Fruit fly (Drosophila melanogaster) whole organism, prepupa: Measurements from ENCODE around the gene Dup99B.

Source experiments
- Blimp-1 ChIP-seq: fragments of 200-800 bp; sonication (Bioruptor generic); optimal IDR thresholded peaks from 3 replicates; lab custom pipeline; 2017; ENCODE audit warnings: missing biosample characterization, missing genetic modification characterization, mild to moderate bottlenecking, moderate library complexity, missing genetic modification reagents
- CG10631 ChIP-seq: fragments of 200-800 bp; sonication (Bioruptor generic); optimal IDR thresholded peaks from 2 replicates; lab custom pipeline; 2016; ENCODE audit warnings: missing biosample characterization, missing genetic modification characterization
- CG10669 ChIP-seq: fragments of 200-800 bp; sonication (Bioruptor generic); optimal IDR thresholded peaks from 3 replicates; lab custom pipeline; 2018; ENCODE audit warnings: missing biosample characterization, mild to moderate bottlenecking, missing genetic modification characterization, moderate library complexity
- CG11294 ChIP-seq: fragments of 200-800 bp; sonication (Bioruptor generic); IDR thresholded peaks from 2 replicates; pipeline ENCODE4 v1.3.6; 2022; ENCODE audit warnings: missing biosample characterization, missing genetic modification characterization
- CG11762 ChIP-seq: fragments of 200-800 bp; sonication (Bioruptor generic); optimal IDR thresholded peaks from 3 replicates; lab custom pipeline; 2016; ENCODE audit warnings: missing biosample characterization, missing genetic modification characterization; ENCODE audit not compliant: insufficient read depth
- CG11902 ChIP-seq: fragments of 200-800 bp; sonication (Bioruptor generic); optimal IDR thresholded peaks from 3 replicates; lab custom pipeline; 2016; ENCODE audit warnings: missing biosample characterization, missing genetic modification characterization
- CG15336 ChIP-seq: fragments of 200-800 bp; sonication (Bioruptor generic); IDR thresholded peaks from 2 replicates; pipeline ENCODE4 v1.3.6; 2022; ENCODE audit warnings: missing biosample characterization, missing genetic modification characterization
- CG1621 ChIP-seq: fragments of 200-800 bp; sonication (Bioruptor generic); optimal IDR thresholded peaks from 3 replicates; lab custom pipeline; 2018; ENCODE audit warnings: missing biosample characterization, mild to moderate bottlenecking, missing genetic modification characterization
- CG16779 ChIP-seq: fragments of 200-800 bp; sonication (Bioruptor generic); optimal IDR thresholded peaks from 3 replicates; lab custom pipeline; 2017; ENCODE audit warnings: missing biosample characterization, mild to moderate bottlenecking, missing genetic modification characterization
- CG3032 ChIP-seq: fragments of 200-800 bp; optimal IDR thresholded peaks from 2 replicates; lab custom pipeline; 2019; ENCODE audit warnings: missing biosample characterization, mild to moderate bottlenecking, missing genetic modification characterization, moderate library complexity
- CG31627 ChIP-seq: fragments of 200-800 bp; sonication (Bioruptor generic); optimal IDR thresholded peaks from 3 replicates; lab custom pipeline; 2016; ENCODE audit warnings: missing biosample characterization, missing genetic modification characterization
- CG32006 ChIP-seq: fragments of 200-800 bp; sonication (Bioruptor generic); optimal IDR thresholded peaks from 3 replicates; lab custom pipeline; 2017; ENCODE audit warnings: missing biosample characterization, mild to moderate bottlenecking, missing genetic modification characterization
- CG34406 ChIP-seq: fragments of 200-800 bp; sonication (Bioruptor generic); optimal IDR thresholded peaks from 3 replicates; lab custom pipeline; 2016; ENCODE audit warnings: missing biosample characterization, missing genetic modification characterization
- CG3919 ChIP-seq: fragments of 200-800 bp; sonication (Bioruptor generic); optimal IDR thresholded peaks from 3 replicates; lab custom pipeline; 2016; ENCODE audit warnings: missing biosample characterization, missing genetic modification characterization
- CG4318 ChIP-seq: fragments of 200-800 bp; sonication (Bioruptor generic); optimal IDR thresholded peaks from 3 replicates; lab custom pipeline; 2017; ENCODE audit warnings: missing biosample characterization, mild to moderate bottlenecking, missing genetic modification characterization
- CG6163 ChIP-seq: fragments of 200-800 bp; sonication (Bioruptor generic); IDR thresholded peaks from 3 replicates; pipeline ENCODE4 v1.3.6; 2022; ENCODE audit warnings: missing biosample characterization, missing genetic modification characterization
- CG6276 ChIP-seq: fragments of 200-800 bp; sonication (Bioruptor generic); optimal IDR thresholded peaks from 2 replicates; lab custom pipeline; 2017; ENCODE audit warnings: missing biosample characterization, mild to moderate bottlenecking, missing genetic modification characterization
- CG6792 ChIP-seq: fragments of 200-800 bp; sonication (Bioruptor generic); optimal IDR thresholded peaks from 3 replicates; lab custom pipeline; 2016; ENCODE audit warnings: missing biosample characterization, missing genetic modification characterization
- CG8119 ChIP-seq: fragments of 200-800 bp; sonication (Bioruptor generic); IDR thresholded peaks from 3 replicates; pipeline ENCODE4 v1.3.6; 2022; ENCODE audit warnings: missing biosample characterization, missing genetic modification characterization
- CG8319 ChIP-seq: fragments of 200-800 bp; sonication (Bioruptor generic); optimal IDR thresholded peaks from 3 replicates; lab custom pipeline; 2016; ENCODE audit warnings: missing biosample characterization, missing genetic modification characterization
- CG8632 ChIP-seq: fragments of 200-800 bp; sonication (Bioruptor generic); optimal IDR thresholded peaks from 3 replicates; lab custom pipeline; 2016; ENCODE audit warnings: missing biosample characterization, missing genetic modification characterization
- CG9139 ChIP-seq: fragments of 200-800 bp; sonication (Bioruptor generic); optimal IDR thresholded peaks from 3 replicates; lab custom pipeline; 2017; ENCODE audit warnings: missing biosample characterization, mild to moderate bottlenecking, missing genetic modification characterization
- Eip75B ChIP-seq: fragments of 200-800 bp; sonication (Bioruptor generic); optimal IDR thresholded peaks from 3 replicates; lab custom pipeline; 2016; ENCODE audit warnings: missing biosample characterization, missing genetic modification characterization
- Eip78C ChIP-seq: fragments of 200-800 bp; sonication (Bioruptor generic); peaks from one replicate; lab custom pipeline; 2016; ENCODE audit warnings: missing biosample characterization, missing genetic modification characterization
- Eip93F ChIP-seq: fragments of 200-800 bp; sonication (Bioruptor generic); optimal IDR thresholded peaks from 2 replicates; lab custom pipeline; 2016; ENCODE audit warnings: missing biosample characterization, mild to moderate bottlenecking, missing genetic modification characterization
- Ets21C ChIP-seq: fragments of 200-800 bp; sonication (Bioruptor generic); optimal IDR thresholded peaks from 3 replicates; lab custom pipeline; 2016; ENCODE audit warnings: missing biosample characterization, missing genetic modification characterization
- Ets96B ChIP-seq: fragments of 200-800 bp; optimal IDR thresholded peaks from 2 replicates; lab custom pipeline; 2019; ENCODE audit warnings: missing biosample characterization, mild to moderate bottlenecking, missing genetic modification characterization, moderate library complexity
- Gug ChIP-seq: fragments of 200-800 bp; sonication (Bioruptor generic); IDR thresholded peaks from 2 replicates; pipeline ENCODE4 v1.3.6; 2022; ENCODE audit warnings: missing biosample characterization, missing genetic modification characterization
- Hr38 ChIP-seq: sonication (Bioruptor generic); optimal IDR thresholded peaks from 2 replicates; lab custom pipeline; 2016; ENCODE audit warnings: missing biosample characterization, missing genetic modification characterization
- Hr39 ChIP-seq: fragments of 200-800 bp; sonication (Bioruptor generic); optimal IDR thresholded peaks from 2 replicates; lab custom pipeline; 2016; ENCODE audit warnings: missing biosample characterization, missing genetic modification characterization
- Hr4 ChIP-seq: fragments of 200-800 bp; sonication (Bioruptor generic); optimal IDR thresholded peaks from 3 replicates; lab custom pipeline; 2016; ENCODE audit warnings: missing biosample characterization, missing genetic modification characterization
- Lpt ChIP-seq: fragments of 200-800 bp; sonication (Bioruptor generic); optimal IDR thresholded peaks from 3 replicates; lab custom pipeline; 2016; ENCODE audit warnings: missing biosample characterization, missing genetic modification characterization
- Met ChIP-seq: fragments of 200-800 bp; sonication (Bioruptor generic); optimal IDR thresholded peaks from 3 replicates; lab custom pipeline; 2016; ENCODE audit warnings: missing biosample characterization, missing genetic modification characterization
- OdsH ChIP-seq: fragments of 200-800 bp; sonication (Bioruptor generic); optimal IDR thresholded peaks from 3 replicates; lab custom pipeline; 2016; ENCODE audit warnings: missing biosample characterization, missing genetic modification characterization
- Sox102F ChIP-seq: fragments of 200-800 bp; sonication (Bioruptor generic); optimal IDR thresholded peaks from 2 replicates; lab custom pipeline; 2016; ENCODE audit warnings: missing biosample characterization, mild to moderate bottlenecking, missing genetic modification characterization
- Sox14 ChIP-seq: fragments of 200-800 bp; sonication (Bioruptor generic); optimal IDR thresholded peaks from 3 replicates; lab custom pipeline; 2016; ENCODE audit warnings: missing biosample characterization, missing genetic modification characterization
- Sox15 ChIP-seq: fragments of 200-800 bp; sonication (Bioruptor generic); optimal IDR thresholded peaks from 3 replicates; lab custom pipeline; 2016; ENCODE audit warnings: missing biosample characterization, missing genetic modification characterization
- dac ChIP-seq: fragments of 200-800 bp; sonication (Bioruptor generic); optimal IDR thresholded peaks from 2 replicates; lab custom pipeline; 2017; ENCODE audit warnings: missing biosample characterization, mild to moderate bottlenecking, missing genetic modification characterization
- dsx ChIP-seq: fragments of 200-800 bp; optimal IDR thresholded peaks from 3 replicates; lab custom pipeline; 2019; ENCODE audit warnings: missing biosample characterization, mild to moderate bottlenecking, missing genetic modification characterization, moderate library complexity; ENCODE audit not compliant: poor library complexity, severe bottlenecking
- esn ChIP-seq: fragments of 200-800 bp; sonication (Bioruptor generic); optimal IDR thresholded peaks from 2 replicates; lab custom pipeline; 2016; ENCODE audit warnings: missing biosample characterization, mild to moderate bottlenecking, missing genetic modification characterization, moderate library complexity
- fkh ChIP-seq: fragments of 200-800 bp; sonication (Bioruptor generic); optimal IDR thresholded peaks from 3 replicates; lab custom pipeline; 2017; ENCODE audit warnings: missing biosample characterization, mild to moderate bottlenecking, missing genetic modification characterization, moderate library complexity
- lz ChIP-seq: fragments of 200-800 bp; sonication (Bioruptor generic); optimal IDR thresholded peaks from 3 replicates; lab custom pipeline; 2016; ENCODE audit warnings: missing biosample characterization, missing genetic modification characterization
- net ChIP-seq: fragments of 200-800 bp; sonication (Bioruptor generic); optimal IDR thresholded peaks from 3 replicates; lab custom pipeline; 2016; ENCODE audit warnings: missing biosample characterization, missing genetic modification characterization
- pdm3 ChIP-seq: fragments of 200-800 bp; sonication (Bioruptor generic); optimal IDR thresholded peaks from 3 replicates; lab custom pipeline; 2016; ENCODE audit warnings: missing biosample characterization, missing genetic modification characterization
- salr ChIP-seq, 2 experiments: fragments of 200-800 bp; sonication (Bioruptor generic); optimal IDR thresholded peaks; 3 replicates each; lab custom pipeline; 2016 to 2018; ENCODE audit warnings: missing biosample characterization in 2 of 2, missing genetic modification characterization in 2 of 2, mild to moderate bottlenecking in 1 of 2
- spab ChIP-seq: fragments of 200-800 bp; sonication (Bioruptor generic); optimal IDR thresholded peaks from 2 replicates; lab custom pipeline; 2017; ENCODE audit warnings: missing biosample characterization, mild to moderate bottlenecking, missing genetic modification characterization, missing genetic modification reagents
- ss ChIP-seq, 2 experiments: fragments of 200-800 bp; sonication (Bioruptor generic); optimal IDR thresholded peaks; 2 replicates in 1 of 2; 3 replicates in 1 of 2; lab custom pipeline; 2017 to 2018; ENCODE audit warnings: mild to moderate bottlenecking in 2 of 2, missing biosample characterization in 2 of 2, missing genetic modification characterization in 2 of 2, moderate library complexity in 1 of 2
- vri ChIP-seq: fragments of 200-800 bp; sonication (Bioruptor generic); optimal IDR thresholded peaks from 3 replicates; lab custom pipeline; 2016; ENCODE audit warnings: missing biosample characterization, mild to moderate bottlenecking, missing genetic modification characterization

Gene Dup99B

dm6 chr3R:29758129-29758733, 43.1 kb upstream of the Dup99B start (continued):
- TF ChIP-seq CG9139 (no peak), fkh (GFP tag; lab: Kevin White, UChicago) (no peak), Sox14 (peak; percentile 27), ss (GFP tag; optimal IDR thresholded peaks at IDR 0.05; lab: Kevin White, UChicago) (no peak), Ets96B (peak; percentile 46), CG1621 (tag; lab: Kevin White, UChicago) (peak; percentile 1), CG3032 (peak; percentile 26), CG6163 (peak; percentile 85)

- TF ChIP-seq CG11762 (GFP tag; lab: Kevin White, UChicago) (no peak), CG15336 (GFP tag; lab: Robert Waterston, UW) (peak; percentile 74), lz (GFP tag; lab: Kevin White, UChicago) (peak; percentile 47), CG34406 (GFP tag; lab: Kevin White, UChicago) (peak; percentile 27), CG16779 (no peak), Sox15 (GFP tag; lab: Kevin White, UChicago) (peak; percentile 30), CG8632 (GFP tag; lab: Kevin White, UChicago) (no peak), spab (no peak), CG4318 (peak; percentile 73), Blimp-1 (GFP tag; lab: Kevin White, UChicago) (no peak), Hr39 (peak; percentile 42), CG1621 (tag; lab: Kevin White, UChicago) (no peak), salr (GFP tag; optimal IDR thresholded peaks at IDR 0.05; lab: Kevin White, UChicago) (peak in 1 of 2 experiments; percentile 54), Eip93F (GFP tag; lab: Kevin White, UChicago) (no peak), dac (GFP tag; lab: Kevin White, UChicago) (peak; percentile 58), Lpt (GFP tag; lab: Kevin White, UChicago) (peak; percentile 30), OdsH (GFP tag; lab: Kevin White, UChicago) (peak; percentile 64), Ets96B (peak; percentile 40), CG8319 (GFP tag; lab: Kevin White, UChicago) (no peak), CG6163 (peak; percentile 33; the same call in 1 of the 3 replicates), CG11294 (GFP tag; lab: Robert Waterston, UW) (peak; percentile 34; the same call in 1 of the 2 replicates), CG3919 (GFP tag; lab: Kevin White, UChicago) (peak; percentile 48), Hr38 (GFP tag; lab: Kevin White, UChicago) (no peak), fkh (GFP tag; lab: Kevin White, UChicago) (no peak), CG32006 (GFP tag; lab: Kevin White, UChicago) (peak; percentile 85), CG10669 (GFP tag; lab: Kevin White, UChicago) (peak; percentile 26), net (GFP tag; lab: Kevin White, UChicago) (no peak), Gug (GFP tag; lab: Robert Waterston, UW) (0 out of 2 replicates have a peak, but pooled peaks have one; percentile 14), CG8119 (GFP tag; lab: Robert Waterston, UW) (peak; percentile 74), dsx (GFP tag; lab: Kevin White, UChicago) (no peak), CG9139 (no peak), Eip75B (peak; percentile 48), CG6792 (no peak), vri (no peak), CG11902 (peak; percentile 35), ss (GFP tag; optimal IDR thresholded peaks at IDR 0.05; lab: Kevin White, UChicago) (no peak), Met (GFP tag; lab: Kevin White, UChicago) (peak; percentile 61), CG3032 (peak; percentile 35), Eip78C (GFP tag; lab: Kevin White, UChicago) (peak; percentile 93), CG10631 (GFP tag; lab: Kevin White, UChicago) (peak; percentile 19), Hr4 (peak; percentile 85), Ets21C (GFP tag; lab: Kevin White, UChicago) (peak; percentile 12), CG6276 (GFP tag; lab: Kevin White, UChicago) (peak; percentile 45), esn (GFP tag; lab: Kevin White, UChicago) (peak; percentile 59), CG31627 (GFP tag; lab: Kevin White, UChicago) (peak; percentile 38), Sox102F (GFP tag; lab: Kevin White, UChicago) (peak; percentile 57), pdm3 (GFP tag; lab: Kevin White, UChicago) (peak; percentile 59)
Observed at dm6 chr3R:29757681-29758080, 42.5 kb upstream of the Dup99B start.
